Fruit fly (Drosophila melanogaster) S2 (cell line): Measurements from ENCODE around the gene AstA-R1.
A peak's percentile ranks its signal among the peaks of the same experiment; 100 is the strongest.

Experiments used
- CG8478 ChIP-seq: fragments of >200 bp; optimal IDR thresholded peaks from 2 replicates; lab custom pipeline; 2018
- CTCF ChIP-seq, 2 experiments: fragments of >200 bp; optimal IDR thresholded peaks; 2 replicates each; lab custom pipeline; 2018

The AstA-R1 gene

dm6 chrX:3671469-3672094 lies 97.2 kb downstream of the AstA-R1 start, which contains the start of the genes Parg and Mnt:
Gene Parg (minus strand): TSS chrX:3671502.
Gene Mnt (plus strand): TSS chrX:3671801.
- TF ChIP-seq CG8478, result peak; percentile 17
- no peak for TF ChIP-seq CTCF (optimal IDR thresholded peaks at IDR 0.05; lab: Kevin White, UChicago)

DNA sequence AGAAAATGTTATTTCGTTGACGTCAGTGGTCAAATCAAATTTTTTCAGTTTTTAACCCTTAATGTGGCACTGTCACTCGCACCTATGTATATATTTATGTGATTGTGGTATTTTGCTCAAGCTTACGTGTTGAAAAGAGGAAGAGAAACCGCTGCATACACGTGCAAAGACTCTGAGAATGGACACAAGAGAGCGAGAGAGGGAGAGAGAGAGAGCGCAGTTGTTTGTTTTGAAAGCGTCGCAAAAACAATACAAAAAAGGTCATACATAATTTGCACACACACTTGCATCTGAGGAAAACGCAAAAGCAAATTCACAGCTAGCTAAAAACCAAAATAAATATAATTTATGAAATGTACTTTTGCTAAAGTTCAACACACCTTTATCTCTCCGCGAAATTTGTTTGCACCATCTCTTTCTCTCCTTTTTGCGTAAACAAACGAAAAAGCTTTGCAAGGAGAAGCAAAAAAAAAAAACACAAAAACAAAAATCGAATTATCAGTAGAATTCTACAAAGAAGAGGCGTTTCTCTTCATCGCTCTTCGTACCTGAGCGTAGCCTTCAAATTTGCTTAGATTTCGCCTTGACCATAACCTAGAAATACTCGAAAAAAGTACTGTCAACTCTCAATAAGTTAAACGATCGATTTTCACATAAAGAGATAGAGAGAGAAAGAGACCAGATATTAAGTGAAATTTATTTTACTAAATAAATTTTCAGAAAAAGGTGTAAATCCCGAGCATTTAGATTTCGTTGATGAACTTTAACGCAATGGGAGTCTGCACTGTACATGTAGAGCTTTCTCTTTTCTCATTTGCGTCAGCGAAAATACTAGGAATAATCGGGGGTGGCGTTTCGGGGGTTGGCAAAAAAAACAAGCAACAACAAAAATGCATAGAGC lies 98.0 kb downstream of the AstA-R1 start:
- TF ChIP-seq CG8478, result peak; percentile 55
- no peak for TF ChIP-seq CTCF (optimal IDR thresholded peaks at IDR 0.05; lab: Kevin White, UChicago)

DNA sequence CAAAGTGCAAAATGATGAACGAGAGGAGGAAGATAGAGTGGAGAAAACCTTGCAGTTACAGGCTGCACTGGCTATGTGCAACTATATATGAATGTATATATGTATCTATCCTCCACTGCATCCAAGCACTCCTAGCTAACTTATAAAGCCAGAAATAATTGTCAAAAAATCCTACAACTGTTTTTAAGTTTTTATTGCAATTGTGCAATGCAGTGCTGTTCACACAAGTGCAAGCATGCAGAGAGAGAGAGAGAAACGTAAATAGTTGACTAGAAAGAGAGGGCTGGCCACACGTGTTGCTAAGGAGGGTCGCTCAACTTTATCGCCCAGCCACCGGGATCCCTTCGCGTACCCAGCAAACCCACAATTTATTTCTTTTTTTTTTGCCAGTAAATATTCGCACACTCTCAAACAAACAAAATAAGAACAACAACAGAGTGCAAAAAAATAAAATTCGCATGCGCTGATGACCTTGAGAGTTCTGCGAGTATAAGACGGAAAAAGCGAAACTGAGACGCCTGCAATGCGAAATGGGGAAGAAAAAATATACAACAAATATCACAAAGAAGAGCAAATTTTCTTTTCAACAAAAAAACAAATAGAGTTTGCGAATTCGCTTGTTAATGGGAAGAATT lies 99.5 kb downstream of the AstA-R1 start:
- no peak for TF ChIP-seq CTCF (optimal IDR thresholded peaks at IDR 0.05; lab: Kevin White, UChicago)
- no peak for TF ChIP-seq CG8478

DNA sequence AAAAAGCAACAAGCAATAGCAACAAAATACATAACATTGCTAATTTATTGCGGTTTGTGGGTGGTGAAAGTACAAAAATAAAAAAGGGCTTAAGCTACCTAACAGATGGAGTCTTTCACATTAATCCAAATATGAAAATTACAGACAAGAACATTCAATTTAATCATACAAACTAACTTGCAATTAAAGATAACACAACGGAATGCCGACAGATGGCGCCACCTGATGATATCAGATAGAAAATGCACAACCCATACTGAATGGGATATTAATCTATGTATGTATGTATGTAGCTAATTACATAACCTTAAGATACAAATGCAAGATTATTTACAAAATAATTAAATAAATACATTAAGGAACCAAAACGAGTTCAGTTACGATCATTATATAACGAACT lies 100.5 kb downstream of the AstA-R1 start:
- TF ChIP-seq CG8478 (no peak), CTCF (optimal IDR thresholded peaks at IDR 0.05; lab: Kevin White, UChicago) (peak; percentile 77 to 79)

dm6 chrX:3675538-3675937 lies 101.2 kb downstream of the AstA-R1 start:
- TF ChIP-seq CTCF (optimal IDR thresholded peaks at IDR 0.05; lab: Kevin White, UChicago), result no peak
- TF ChIP-seq CG8478, result no peak

DNA sequence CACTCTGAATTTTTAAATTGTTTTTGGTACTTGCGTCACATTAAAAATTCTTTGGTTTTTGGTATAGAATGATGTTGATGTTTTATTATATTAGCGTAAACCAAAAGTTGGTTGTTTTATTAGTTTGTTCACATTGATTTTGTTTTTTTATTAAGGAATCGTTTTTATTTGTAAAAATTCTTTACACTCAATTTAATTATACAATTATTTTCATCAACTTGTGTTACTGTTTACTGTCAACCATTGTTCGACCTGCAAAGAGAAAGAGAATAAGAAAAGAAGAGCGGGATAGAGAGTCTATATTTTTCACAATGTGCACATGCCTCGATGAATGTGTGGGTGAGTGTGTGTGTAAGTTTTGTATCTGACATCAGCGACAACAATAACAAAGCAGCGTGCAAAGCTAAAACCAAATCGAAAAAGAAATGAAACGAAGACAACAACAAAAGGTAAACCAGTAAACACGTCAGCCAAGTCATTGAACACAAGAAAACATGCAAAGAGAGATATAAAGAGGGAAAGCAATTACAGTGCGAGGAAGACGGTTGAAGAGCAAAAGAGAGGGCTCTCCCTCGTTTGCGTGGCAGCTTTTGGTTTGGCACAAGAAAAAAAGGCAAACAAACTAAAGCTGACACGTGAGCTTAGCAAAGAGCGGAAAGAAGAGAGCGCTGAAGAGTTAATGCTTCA lies 102.3 kb downstream of the AstA-R1 start:
- no peak for TF ChIP-seq CTCF (optimal IDR thresholded peaks at IDR 0.05; lab: Kevin White, UChicago)
- TF ChIP-seq CG8478, result no peak

- TF ChIP-seq CTCF (optimal IDR thresholded peaks at IDR 0.05; lab: Kevin White, UChicago) (no peak), CG8478 (no peak)
Observed at dm6 chrX:3677156-3677846, 103.0 kb downstream of the AstA-R1 start.

dm6 chrX:3677847-3678411 lies 103.6 kb downstream of the AstA-R1 start:
- TF ChIP-seq CG8478 (no peak), CTCF (optimal IDR thresholded peaks at IDR 0.05; lab: Kevin White, UChicago) (no peak)

DNA sequence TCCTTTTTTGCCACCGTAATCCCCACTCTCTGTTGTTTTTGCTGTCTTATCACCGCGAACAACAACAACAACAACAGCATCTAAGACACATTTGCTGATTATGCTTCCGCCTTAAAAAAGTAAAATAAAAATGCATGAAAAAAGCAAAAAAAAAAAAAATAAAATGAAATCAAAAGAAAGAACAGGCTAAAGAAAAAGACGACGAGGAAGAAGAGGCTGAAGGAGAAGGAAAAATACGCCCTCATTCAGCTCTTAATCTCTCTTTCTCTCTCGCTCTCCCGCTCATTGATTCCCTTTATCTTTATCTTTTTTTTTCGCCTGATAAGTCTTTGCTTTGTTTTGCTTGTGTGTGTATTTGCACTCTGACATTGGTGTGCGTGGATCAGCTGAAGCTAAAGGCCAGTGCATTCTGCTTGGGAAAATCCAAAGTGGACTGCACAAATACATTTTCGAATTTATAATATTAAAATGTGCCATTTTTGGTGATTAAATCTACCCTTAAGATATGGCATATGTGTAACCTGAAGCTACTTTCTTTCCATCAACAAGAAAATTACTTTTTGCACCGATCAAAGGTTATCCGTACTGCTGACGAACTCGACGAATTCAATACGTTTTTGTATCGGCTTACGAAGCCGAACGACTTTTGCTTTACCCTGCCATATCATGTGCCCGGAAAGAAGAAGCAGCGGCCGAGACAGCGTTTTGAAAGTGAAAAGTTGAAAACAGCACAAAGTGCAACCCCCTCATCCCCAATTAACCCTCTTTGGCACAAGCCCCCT lies 105.8 kb downstream of the AstA-R1 start:
- no peak for TF ChIP-seq CTCF (optimal IDR thresholded peaks at IDR 0.05; lab: Kevin White, UChicago)
- no peak for TF ChIP-seq CG8478

- TF ChIP-seq CTCF (optimal IDR thresholded peaks at IDR 0.05; lab: Kevin White, UChicago) (no peak), CG8478 (no peak)
Observed at dm6 chrX:3680703-3681270, 106.5 kb downstream of the AstA-R1 start.

dm6 chrX:3681729-3682482 lies 107.6 kb downstream of the AstA-R1 start:
- no peak for TF ChIP-seq CTCF (optimal IDR thresholded peaks at IDR 0.05; lab: Kevin White, UChicago)
- TF ChIP-seq CG8478, result no peak

- TF ChIP-seq CTCF (optimal IDR thresholded peaks at IDR 0.05; lab: Kevin White, UChicago) (no peak), CG8478 (no peak)
Observed at dm6 chrX:3682483-3682813, 108.1 kb downstream of the AstA-R1 start.
